Fruit fly (Drosophila melanogaster) whole organism, pupa: ENCODE results near the gene eIF2Bepsilon.

Source experiments
- CG10348 ChIP-seq: fragments of 200-800 bp; sonication (Bioruptor generic); IDR thresholded peaks from 2 replicates; pipeline ENCODE4 v1.3.6; 2022; ENCODE audit warnings: missing biosample characterization, missing genetic modification characterization
- CG12605 ChIP-seq: fragments of 200-800 bp; sonication (Bioruptor generic); IDR thresholded peaks from 2 replicates; pipeline ENCODE4 v1.3.6; 2022; ENCODE audit warnings: missing biosample characterization, missing genetic modification characterization
- CG13204 ChIP-seq: fragments of 200-800 bp; sonication (Bioruptor generic); optimal IDR thresholded peaks from 2 replicates; lab custom pipeline; 2018; ENCODE audit warnings: missing biosample characterization, mild to moderate bottlenecking, missing genetic modification characterization, moderate library complexity
- CG14655 ChIP-seq: fragments of 200-800 bp; sonication (Bioruptor generic); optimal IDR thresholded peaks from 3 replicates; lab custom pipeline; 2017; ENCODE audit warnings: mild to moderate bottlenecking, missing biosample characterization, missing genetic modification reagents, missing genetic modification characterization
- CG15710 ChIP-seq: fragments of 200-800 bp; sonication (Bioruptor generic); optimal IDR thresholded peaks from 2 replicates; lab custom pipeline; 2018; ENCODE audit warnings: missing biosample characterization, mild to moderate bottlenecking, missing genetic modification characterization, moderate library complexity
- CG17806 ChIP-seq: fragments of 200-800 bp; sonication (Bioruptor generic); optimal IDR thresholded peaks from 2 replicates; lab custom pipeline; 2018; ENCODE audit warnings: missing biosample characterization, mild to moderate bottlenecking, missing genetic modification characterization, moderate library complexity
- CG32121 ChIP-seq: fragments of 200-800 bp; sonication (Bioruptor generic); IDR thresholded peaks from 2 replicates; pipeline ENCODE4 v1.3.6; 2022; ENCODE audit warnings: missing biosample characterization, missing genetic modification characterization
- CG34367 ChIP-seq: fragments of 200-800 bp; sonication (Bioruptor generic); optimal IDR thresholded peaks from 2 replicates; lab custom pipeline; 2018; ENCODE audit warnings: missing biosample characterization, mild to moderate bottlenecking, missing genetic modification characterization
- CG4496 ChIP-seq: fragments of 200-800 bp; sonication (Bioruptor generic); IDR thresholded peaks from 3 replicates; pipeline ENCODE4 v1.3.6; 2022; ENCODE audit warnings: missing biosample characterization, missing genetic modification characterization
- CG8159 ChIP-seq: fragments of 200-800 bp; sonication (Bioruptor generic); optimal IDR thresholded peaks from 3 replicates; lab custom pipeline; 2018; ENCODE audit warnings: missing biosample characterization, mild to moderate bottlenecking, missing genetic modification characterization, moderate library complexity
- CG8301 ChIP-seq: fragments of 200-800 bp; sonication (Bioruptor generic); optimal IDR thresholded peaks from 2 replicates; lab custom pipeline; 2018; ENCODE audit warnings: missing biosample characterization, mild to moderate bottlenecking, missing genetic modification characterization
- CG9948 ChIP-seq: fragments of 200-800 bp; sonication (Bioruptor generic); optimal IDR thresholded peaks from 2 replicates; lab custom pipeline; 2018; ENCODE audit warnings: missing biosample characterization, mild to moderate bottlenecking, missing genetic modification characterization, moderate library complexity
- D1 ChIP-seq: fragments of 200-800 bp; sonication (Bioruptor generic); optimal IDR thresholded peaks from 2 replicates; lab custom pipeline; 2018; ENCODE audit warnings: missing biosample characterization, mild to moderate bottlenecking, missing genetic modification characterization, moderate library complexity
- EcR ChIP-seq: fragments of 200-800 bp; sonication (Bioruptor generic); optimal IDR thresholded peaks from 3 replicates; lab custom pipeline; 2019; ENCODE audit warnings: missing biosample characterization, missing genetic modification characterization, mild to moderate bottlenecking, moderate library complexity, missing genetic modification reagents
- Ets98B ChIP-seq: fragments of 200-800 bp; sonication (Bioruptor generic); IDR thresholded peaks from 2 replicates; pipeline ENCODE4 v1.3.6; 2022; ENCODE audit warnings: missing biosample characterization, missing genetic modification characterization
- Pif1A ChIP-seq: fragments of 200-800 bp; sonication (Bioruptor generic); optimal IDR thresholded peaks from 3 replicates; lab custom pipeline; 2016; ENCODE audit warnings: missing biosample characterization, missing genetic modification characterization
- Pif1B ChIP-seq: fragments of 200-800 bp; sonication (Bioruptor generic); optimal IDR thresholded peaks from 3 replicates; lab custom pipeline; 2016; ENCODE audit warnings: missing biosample characterization, missing genetic modification characterization
- Snoo ChIP-seq: fragments of 200-800 bp; sonication (Bioruptor generic); optimal IDR thresholded peaks from 3 replicates; lab custom pipeline; 2017; ENCODE audit warnings: missing biosample characterization, mild to moderate bottlenecking, missing genetic modification characterization, inconsistent platforms
- fd96Ca ChIP-seq: fragments of 200-800 bp; sonication (Bioruptor generic); IDR thresholded peaks from 3 replicates; pipeline ENCODE4 v1.3.6; 2022; ENCODE audit warnings: missing biosample characterization, missing genetic modification characterization
- gl ChIP-seq: fragments of 200-800 bp; sonication (Bioruptor generic); optimal IDR thresholded peaks from 2 replicates; lab custom pipeline; 2018; ENCODE audit warnings: missing biosample characterization, mild to moderate bottlenecking, missing genetic modification characterization
- rn ChIP-seq: fragments of 200-800 bp; sonication (Bioruptor generic); IDR thresholded peaks from 2 replicates; pipeline ENCODE4 v1.3.6; 2022; ENCODE audit warnings: missing biosample characterization, missing genetic modification characterization

The eIF2Bepsilon gene

DNA sequence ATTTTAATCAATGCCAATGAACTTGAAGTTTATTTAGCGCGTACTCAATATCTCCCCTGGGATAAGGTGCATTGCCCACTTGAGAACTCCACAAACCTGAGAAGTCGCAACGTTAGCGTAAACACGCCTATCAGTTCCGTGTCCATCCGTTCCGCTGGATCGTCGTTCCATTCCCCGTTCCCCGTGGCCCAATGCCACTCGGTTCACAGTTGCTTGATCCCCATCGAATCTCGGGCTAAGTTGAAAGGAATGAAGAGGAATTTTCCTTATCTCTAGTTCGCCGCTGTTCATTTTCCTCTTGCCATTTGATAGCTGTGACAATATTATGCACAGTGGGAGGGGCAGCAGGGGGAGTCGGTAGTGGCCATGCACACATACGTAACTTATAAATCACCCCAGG is 22.6 kb upstream of the eIF2Bepsilon start:
- TF ChIP-seq CG32121 (GFP tag; lab: Robert Waterston, UW) (no peak), EcR (peak; percentile 95)

DNA sequence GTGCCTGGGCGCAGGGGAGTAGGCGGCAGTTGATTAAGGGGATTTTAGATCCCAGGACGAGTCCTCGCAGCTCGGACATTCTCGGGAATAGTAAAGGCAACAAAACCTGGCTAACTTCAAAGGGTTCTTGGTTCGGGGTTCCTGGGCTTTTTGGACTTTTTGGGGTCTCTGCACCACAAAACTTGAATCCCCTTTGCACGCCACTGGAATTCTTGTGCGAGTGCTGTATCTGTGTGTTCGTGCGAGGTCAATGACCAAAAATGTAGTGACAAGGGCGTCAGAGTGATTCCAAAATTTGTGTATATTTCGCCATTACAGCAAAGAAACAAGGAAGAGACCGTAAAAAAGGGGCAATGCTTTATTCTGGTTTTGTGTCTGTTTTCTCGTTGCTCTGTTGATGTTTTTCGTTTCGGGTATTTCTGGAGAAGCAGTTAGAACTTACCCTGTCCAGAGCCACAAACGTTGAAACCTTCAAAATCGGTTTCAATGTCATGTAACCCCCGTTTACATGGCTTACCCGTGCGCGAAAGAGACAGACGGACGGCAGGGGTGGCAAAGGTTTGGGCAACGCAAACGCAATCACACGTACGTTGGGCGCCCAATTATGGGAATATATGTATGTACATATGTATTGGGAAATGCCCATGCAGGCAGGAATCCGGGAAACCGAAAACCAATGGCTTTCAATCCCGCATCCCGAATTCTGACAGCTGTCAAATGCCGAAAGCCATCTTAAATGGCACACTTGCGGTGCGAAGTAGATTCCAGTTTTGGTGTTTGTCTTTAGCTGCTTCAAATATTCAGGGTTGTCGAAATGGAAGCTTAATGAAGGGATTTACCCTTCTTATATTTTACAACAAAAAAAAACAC is 21.8 kb upstream of the eIF2Bepsilon start:
- TF ChIP-seq CG9948 (tag; lab: Kevin White, UChicago) (peak; percentile 5), CG34367 (no peak), fd96Ca (GFP tag; lab: Robert Waterston, UW) (peak; percentile 58; the same call in 1 of the 3 replicates), CG17806 (tag; lab: Kevin White, UChicago) (peak; percentile 26), Ets98B (no peak), CG4496 (GFP tag; lab: Robert Waterston, UW) (no peak), D1 (tag; lab: Kevin White, UChicago) (no peak), CG13204 (GFP tag; lab: Kevin White, UChicago) (no peak), Pif1A (GFP tag; lab: Kevin White, UChicago) (no peak), rn (GFP tag; lab: Robert Waterston, UW) (no peak), CG10348 (GFP tag; lab: Robert Waterston, UW) (no peak), gl (no peak), CG12605 (no peak), CG14655 (no peak), Snoo (tag; lab: Kevin White, UChicago) (peak; percentile 65), CG8159 (peak; percentile 30), CG8301 (tag; lab: Kevin White, UChicago) (peak; percentile 17), CG32121 (GFP tag; lab: Robert Waterston, UW) (no peak), CG15710 (tag; lab: Kevin White, UChicago) (peak; percentile 4), EcR (no peak), Pif1B (GFP tag; lab: Kevin White, UChicago) (no peak)
- TF ChIP-seq, all 21 proteins: peak for 7

DNA sequence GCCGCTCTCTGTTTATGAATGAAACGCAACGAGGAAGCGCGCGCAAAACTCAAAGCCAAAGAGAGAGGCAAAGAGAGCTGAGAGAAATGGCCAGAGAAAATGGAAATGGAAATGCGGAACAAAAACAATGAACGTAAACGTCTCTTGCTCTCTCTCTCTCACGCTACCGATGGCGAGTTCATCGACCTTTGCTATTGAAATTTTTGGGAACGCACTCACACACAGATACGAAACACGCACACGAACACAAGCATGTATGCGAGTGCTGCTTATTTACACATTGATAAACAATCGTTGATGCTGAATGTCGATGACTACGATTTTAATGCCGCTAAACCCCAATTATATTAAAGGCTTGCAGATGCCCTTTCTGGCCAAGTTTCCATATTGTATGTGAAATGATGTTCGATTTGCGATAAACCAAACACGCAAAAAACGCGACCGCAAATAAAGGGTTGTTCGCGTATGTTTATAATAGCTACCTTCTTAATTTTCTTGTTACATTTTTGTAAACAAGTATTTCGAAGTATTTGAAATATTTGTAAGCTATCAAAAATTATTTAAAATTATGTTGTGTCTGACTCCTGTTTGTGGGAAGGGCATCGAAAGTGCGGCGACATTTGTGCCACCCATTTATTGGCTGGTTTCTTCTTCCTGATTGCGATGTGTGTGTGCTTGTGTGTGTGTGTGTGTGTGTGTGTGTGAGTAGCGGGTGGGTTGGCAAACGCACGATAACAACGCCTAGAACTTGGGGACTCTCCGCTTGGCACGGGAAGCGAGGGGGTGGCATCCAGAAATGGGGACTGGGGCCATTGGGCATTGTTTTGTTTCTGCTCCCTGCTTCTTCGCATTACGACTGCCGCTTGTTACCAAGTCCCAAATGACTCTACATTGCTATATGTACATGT is 20.9 kb upstream of the eIF2Bepsilon start:
- TF ChIP-seq CG12605: no peak
- peak; percentile 19 for TF ChIP-seq Ets98B
- TF ChIP-seq Snoo (tag; lab: Kevin White, UChicago): peak; percentile 65
- peak; percentile 66 for TF ChIP-seq CG8159
- TF ChIP-seq CG9948 (tag; lab: Kevin White, UChicago): peak; percentile 54
- TF ChIP-seq Pif1B (GFP tag; lab: Kevin White, UChicago): peak; percentile 34
- no peak for TF ChIP-seq CG13204 (GFP tag; lab: Kevin White, UChicago)
- peak; percentile 40 for TF ChIP-seq CG17806 (tag; lab: Kevin White, UChicago)
- no peak for TF ChIP-seq CG32121 (GFP tag; lab: Robert Waterston, UW)
- TF ChIP-seq CG15710 (tag; lab: Kevin White, UChicago): peak; percentile 65
- TF ChIP-seq CG8301 (tag; lab: Kevin White, UChicago): peak; percentile 56
- 0 out of 3 replicates have a peak, but pooled peaks have one; percentile 29 for TF ChIP-seq fd96Ca (GFP tag; lab: Robert Waterston, UW)
- peak; percentile 50 for TF ChIP-seq CG34367
- peak; percentile 28 for TF ChIP-seq Pif1A (GFP tag; lab: Kevin White, UChicago)
- TF ChIP-seq CG10348 (GFP tag; lab: Robert Waterston, UW): no peak
- TF ChIP-seq D1 (tag; lab: Kevin White, UChicago): peak; percentile 7
- TF ChIP-seq CG4496 (GFP tag; lab: Robert Waterston, UW): no peak
- TF ChIP-seq EcR: peak; percentile 97
- TF ChIP-seq CG14655: peak; percentile 71
- no peak for TF ChIP-seq rn (GFP tag; lab: Robert Waterston, UW)
- TF ChIP-seq gl: no peak

- no peak for TF ChIP-seq CG10348 (GFP tag; lab: Robert Waterston, UW)
- peak; percentile 99 for TF ChIP-seq EcR
- TF ChIP-seq D1 (tag; lab: Kevin White, UChicago): no peak
- no peak for TF ChIP-seq CG14655
- no peak for TF ChIP-seq CG17806 (tag; lab: Kevin White, UChicago)
- TF ChIP-seq CG8301 (tag; lab: Kevin White, UChicago): no peak
- TF ChIP-seq CG8159: peak; percentile 30
- TF ChIP-seq Pif1A (GFP tag; lab: Kevin White, UChicago): peak; percentile 10
- TF ChIP-seq CG34367: no peak
- peak; percentile 59; the same call in 1 of the 2 replicates for TF ChIP-seq Ets98B
- TF ChIP-seq CG13204 (GFP tag; lab: Kevin White, UChicago): peak; percentile 26
- peak; percentile 4 for TF ChIP-seq Snoo (tag; lab: Kevin White, UChicago)
- TF ChIP-seq gl: no peak
- peak; percentile 28 for TF ChIP-seq Pif1B (GFP tag; lab: Kevin White, UChicago)
- TF ChIP-seq CG32121 (GFP tag; lab: Robert Waterston, UW): peak; percentile 48; the same call in 1 of the 2 replicates
- peak; percentile 66; the same call in 2 of the 3 replicates for TF ChIP-seq CG4496 (GFP tag; lab: Robert Waterston, UW)
- peak; percentile 64 for TF ChIP-seq CG12605
- no peak for TF ChIP-seq CG9948 (tag; lab: Kevin White, UChicago)
- no peak for TF ChIP-seq CG15710 (tag; lab: Kevin White, UChicago)
- TF ChIP-seq fd96Ca (GFP tag; lab: Robert Waterston, UW): no peak; the same call in 2 of the 3 replicates
- no peak for TF ChIP-seq rn (GFP tag; lab: Robert Waterston, UW)
- TF ChIP-seq, all 21 proteins: peak for 10
Measured at dm6 chrX:1941669-1942092, 19.0 kb upstream of the eIF2Bepsilon start, which contains the start of gene Hr4. TSS of gene Hr4 (plus strand) at chrX:1941940.
